Worm (Caenorhabditis elegans): Measurements from ENCODE around the gene fbxb-22.

fbxb-22 gene

ce11 chrIII:11848317-11848716 is 35.2 kb downstream of the fbxb-22 start (continued):
- TF ChIP-seq pros-1 (tag; optimal IDR thresholded peaks at IDR 0.05) = no peak
- no peak for TF ChIP-seq unc-3 (GFP tag; conservative IDR thresholded peaks at IDR 0.05)
- no peak for TF ChIP-seq unc-3 (tag; optimal IDR thresholded peaks at IDR 0.05)
- no peak for TF ChIP-seq nfya-1 (tag; optimal IDR thresholded peaks at IDR 0.05)
- peak; percentile 57 for TF ChIP-seq zip-5 (tag; optimal IDR thresholded peaks at IDR 0.05)
- no peak for TF ChIP-seq lin-11 (tag; optimal IDR thresholded peaks at IDR 0.05)
- peak; percentile 82 for TF ChIP-seq tbx-2 (tag; optimal IDR thresholded peaks at IDR 0.05)
- no peak for TF ChIP-seq odd-2 (tag; optimal IDR thresholded peaks at IDR 0.05)
- TF ChIP-seq hlh-6 (tag; optimal IDR thresholded peaks at IDR 0.05) = no peak
- TF ChIP-seq unc-55 (GFP tag; optimal IDR thresholded peaks at IDR 0.05) = no peak
- no peak for TF ChIP-seq ets-4 (tag; optimal IDR thresholded peaks at IDR 0.05)
- peak; percentile 64 for TF ChIP-seq ceh-14 (tag; optimal IDR thresholded peaks at IDR 0.05)
- peak; percentile 52 for TF ChIP-seq fax-1 (tag; optimal IDR thresholded peaks at IDR 0.05)
- peak; percentile 34 for TF ChIP-seq fkh-6 (tag; optimal IDR thresholded peaks at IDR 0.05)
- no peak for TF ChIP-seq ama-1 (optimal IDR thresholded peaks at IDR 0.05)
- no peak for TF ChIP-seq mec-3 (tag; optimal IDR thresholded peaks at IDR 0.05; ENCODE audit: borderline replicate concordance)
- peak; percentile 56 for TF ChIP-seq hlh-8 (tag; optimal IDR thresholded peaks at IDR 0.05)
- TF ChIP-seq dmd-4 (tag; optimal IDR thresholded peaks at IDR 0.05; ENCODE audit: borderline replicate concordance) = peak; percentile 42
- TF ChIP-seq ceh-18 (tag; optimal IDR thresholded peaks at IDR 0.05) = no peak
- TF ChIP-seq ceh-22 (tag; optimal IDR thresholded peaks at IDR 0.05) = no peak
- peak; percentile 27 for TF ChIP-seq ahr-1 (tag; optimal IDR thresholded peaks at IDR 0.05)
- no peak for TF ChIP-seq sdc-2 (tag; optimal IDR thresholded peaks at IDR 0.05)
- TF ChIP-seq F13H6.1 (tag; optimal IDR thresholded peaks at IDR 0.05) = peak; percentile 44
- TF ChIP-seq ref-2 (tag; optimal IDR thresholded peaks at IDR 0.05) = peak; percentile 67
- peak; percentile 4 for TF ChIP-seq K02D7.2 (tag; optimal IDR thresholded peaks at IDR 0.05)
- TF ChIP-seq C08G9.2 (tag; optimal IDR thresholded peaks at IDR 0.05) = peak; percentile 62
- peak; percentile 58 for TF ChIP-seq rnt-1 (tag; optimal IDR thresholded peaks at IDR 0.05)
- peak; percentile 52 for TF ChIP-seq tbx-7 (tag; optimal IDR thresholded peaks at IDR 0.05)

DNA sequence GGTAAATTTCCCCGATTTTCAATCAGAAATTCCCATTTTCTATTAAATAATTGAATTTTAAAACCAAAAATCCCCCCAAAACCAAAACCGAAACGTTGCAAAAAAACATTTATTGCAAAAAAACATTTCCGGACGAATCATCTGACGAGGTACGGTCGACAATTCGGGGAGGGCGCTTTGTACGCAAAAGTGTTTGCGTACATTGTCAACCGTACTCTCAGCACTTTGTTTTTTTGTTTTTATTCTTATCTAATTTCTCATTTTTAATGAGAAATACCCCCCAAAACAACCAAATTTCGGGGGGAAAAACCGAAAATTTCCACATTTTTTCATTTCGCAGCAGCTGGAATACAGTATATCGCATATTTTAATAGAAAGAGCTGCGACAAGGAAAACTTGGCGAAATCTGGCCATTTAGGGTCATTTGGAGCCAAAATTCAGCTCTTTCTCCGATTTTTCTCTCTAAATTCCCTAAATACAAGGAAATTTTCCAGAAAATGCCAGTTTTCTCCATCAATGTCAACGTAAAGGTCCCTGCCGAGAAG is 35.8 kb downstream of the fbxb-22 start, which contains the start of gene mif-1:
Gene mif-1, plus strand, starts transcription at position 495 of the 545 bp plus-strand sequence.
- TF ChIP-seq ref-2 (tag; optimal IDR thresholded peaks at IDR 0.05) (no peak), hlh-30 (tag; optimal IDR thresholded peaks at IDR 0.05; ENCODE audit: insufficient read depth) (peak; percentile 30), ttx-3 (tag; optimal IDR thresholded peaks at IDR 0.05) (no peak), nfya-1 (tag; optimal IDR thresholded peaks at IDR 0.05) (peak; percentile 68), elt-2 (tag; optimal IDR thresholded peaks at IDR 0.05) (peak; percentile 26)

DNA sequence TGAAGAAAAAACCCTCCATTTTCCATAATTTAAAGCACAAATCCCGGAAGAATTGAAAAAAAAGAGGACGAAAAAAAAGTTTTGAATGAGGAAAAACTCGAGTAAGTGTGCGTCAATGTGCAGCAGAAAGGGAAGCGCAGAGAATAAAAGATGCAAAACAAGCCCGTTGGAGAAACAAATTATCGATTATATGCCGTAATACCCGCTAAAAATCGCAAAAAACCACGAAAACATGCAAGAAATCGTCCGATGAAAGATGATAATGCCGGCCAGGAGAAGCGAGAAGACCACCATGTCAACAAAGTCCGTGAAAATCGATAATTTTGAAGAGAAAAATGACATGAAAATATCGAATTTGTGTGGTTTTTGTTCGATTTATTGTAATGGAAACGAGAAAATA is 36.5 kb downstream of the fbxb-22 start:
- TF ChIP-seq odd-2 (tag; optimal IDR thresholded peaks at IDR 0.05) = no peak
- peak; percentile 4 for TF ChIP-seq ceh-48 (tag; optimal IDR thresholded peaks at IDR 0.05)

- no peak for TF ChIP-seq ceh-18 (tag; optimal IDR thresholded peaks at IDR 0.05)
- TF ChIP-seq unc-3 (GFP tag; conservative IDR thresholded peaks at IDR 0.05) = no peak
- TF ChIP-seq unc-3 (tag; optimal IDR thresholded peaks at IDR 0.05) = no peak
- no peak for TF ChIP-seq ahr-1 (tag; optimal IDR thresholded peaks at IDR 0.05)
Measured at ce11 chrIII:11846365-11846764, 37.2 kb downstream of the fbxb-22 start, which contains the start of gene ntl-3. Gene ntl-3 (minus strand): TSS chrIII:11846465.

ce11 chrIII:11843007-11843406 is 40.5 kb downstream of the fbxb-22 start:
- TF ChIP-seq ama-1 (optimal IDR thresholded peaks at IDR 0.05) (no peak), elt-4 (tag; optimal IDR thresholded peaks at IDR 0.05) (peak; percentile 40), ceh-18 (tag; optimal IDR thresholded peaks at IDR 0.05) (no peak), unc-42 (tag; optimal IDR thresholded peaks at IDR 0.05) (no peak)
